Worm (Caenorhabditis elegans): ENCODE measurements around the gene Y48A6C.8.

Y48A6C.8 gene

ce11 chrIII:11127528-11127927, at the start of gene Y48A6C.8:
Y48A6C.8 (minus strand) TSS chrIII:11127628.
- no peak for TF ChIP-seq daf-8 (GFP tag; IDR thresholded peaks at IDR 0.05)
- TF ChIP-seq ceh-82 (tag; optimal IDR thresholded peaks at IDR 0.05): no peak
- TF ChIP-seq zip-11 (GFP tag; IDR thresholded peaks at IDR 0.05): no peak
- no peak for TF ChIP-seq Y105C5A.15 (GFP tag; IDR thresholded peaks at IDR 0.05)
- TF ChIP-seq duxl-1 (tag; optimal IDR thresholded peaks at IDR 0.05; ENCODE audit: poor library complexity): no peak
- no peak for TF ChIP-seq arid-1 (GFP tag; conservative IDR thresholded peaks at IDR 0.05)

- TF ChIP-seq aha-1 (tag) (peak; percentile 96), unc-39 (tag; optimal IDR thresholded peaks at IDR 0.05) (no peak), lsy-2 (tag; optimal IDR thresholded peaks at IDR 0.05) (no peak), madf-9 (GFP tag; conservative IDR thresholded peaks at IDR 0.05) (no peak), ceh-82 (tag; optimal IDR thresholded peaks at IDR 0.05) (no peak), F49E8.2 (tag; optimal IDR thresholded peaks at IDR 0.05; ENCODE audit: borderline replicate concordance) (no peak), snpc-1.2 (GFP tag; IDR thresholded peaks at IDR 0.05) (no peak), set-16 (GFP tag; IDR thresholded peaks at IDR 0.05) (peak; percentile 81), nhr-111 (GFP tag; optimal IDR thresholded peaks at IDR 0.05) (no peak), hif-1 (tag; optimal IDR thresholded peaks at IDR 0.05) (no peak), ceh-32 (tag; optimal IDR thresholded peaks at IDR 0.05; ENCODE audit: poor library complexity) (no peak), lin-1 (GFP tag; IDR thresholded peaks at IDR 0.05) (no peak), madf-5 (GFP tag; IDR thresholded peaks at IDR 0.05) (no peak), ztf-11 (tag; optimal IDR thresholded peaks at IDR 0.05) (no peak), skn-1 (tag; optimal IDR thresholded peaks at IDR 0.05) (no peak), egl-27 (tag; optimal IDR thresholded peaks at IDR 0.05) (no peak), hmg-1.1 (GFP tag; IDR thresholded peaks at IDR 0.05) (no peak), D1046.2 (GFP tag; IDR thresholded peaks at IDR 0.05) (no peak), F37D6.2 (tag; optimal IDR thresholded peaks at IDR 0.05) (no peak), zfp-2 (tag; optimal IDR thresholded peaks at IDR 0.05) (no peak), rbr-2 (tag; optimal IDR thresholded peaks at IDR 0.05) (no peak), lin-38 (GFP tag; IDR thresholded peaks at IDR 0.05) (no peak), pha-4 (GFP tag; IDR thresholded peaks at IDR 0.05) (0 out of 2 replicates have a peak, but pooled peaks have one; percentile 17), pha-4 (tag; optimal IDR thresholded peaks at IDR 0.05) (no peak), nhr-48 (tag; optimal IDR thresholded peaks at IDR 0.05) (no peak), lir-3 (tag; optimal IDR thresholded peaks at IDR 0.05) (no peak), zip-11 (GFP tag; IDR thresholded peaks at IDR 0.05) (no peak), Y48G9A.11 (GFP tag; IDR thresholded peaks at IDR 0.05) (no peak), hlh-11 (tag; optimal IDR thresholded peaks at IDR 0.05) (no peak), mdl-1 (tag; optimal IDR thresholded peaks at IDR 0.05) (no peak), tra-1 (GFP tag; IDR thresholded peaks at IDR 0.05) (0 out of 2 replicates have a peak, but pooled peaks have one; percentile 10), R02D3.7 (tag; optimal IDR thresholded peaks at IDR 0.05) (no peak), vab-7 (GFP tag; IDR thresholded peaks at IDR 0.05) (0 out of 2 replicates have a peak, but pooled peaks have one; percentile 7), arid-1 (GFP tag; conservative IDR thresholded peaks at IDR 0.05) (no peak), cey-2 (tag; optimal IDR thresholded peaks at IDR 0.05; ENCODE audit: borderline replicate concordance, insufficient read depth) (no peak), F10B5.3 (tag; optimal IDR thresholded peaks at IDR 0.05) (no peak), nhr-6 (tag; optimal IDR thresholded peaks at IDR 0.05) (no peak), tag-97 (GFP tag; IDR thresholded peaks at IDR 0.05) (no peak), daf-19 (GFP tag; conservative IDR thresholded peaks at IDR 0.05) (no peak), egl-43 (GFP tag; IDR thresholded peaks at IDR 0.05) (peak; percentile 13; the same call in 1 of the 2 replicates), lin-15B (tag; optimal IDR thresholded peaks at IDR 0.05) (no peak), gei-8 (GFP tag; optimal IDR thresholded peaks at IDR 0.05) (no peak), dve-1 (tag; optimal IDR thresholded peaks at IDR 0.05; ENCODE audit: insufficient read depth) (no peak), T26A8.4 (GFP tag; IDR thresholded peaks at IDR 0.05) (no peak), nhr-28 (tag; optimal IDR thresholded peaks at IDR 0.05) (no peak), lin-13 (GFP tag; optimal IDR thresholded peaks at IDR 0.05) (no peak)
Observed at ce11 chrIII:11175642-11176217, 48.3 kb upstream of the Y48A6C.8 start.
